Fruit fly (Drosophila melanogaster): ENCODE measurements around the gene Eig71Ee.

Gene Eig71Ee

dm6 chr3L:15670455-15670854 is 14.6 kb upstream of the Eig71Ee start (continued):
- TF ChIP-seq CG18262 (tag; optimal IDR thresholded peaks at IDR 0.05), result peak; percentile 81
- TF ChIP-seq CG3838 (GFP tag; optimal IDR thresholded peaks at IDR 0.05), result no peak
- peak; percentile 72 for TF ChIP-seq CG17361 (GFP tag; IDR thresholded peaks at IDR 0.05)
- peak; percentile 66; the same call in 1 of the 2 replicates for TF ChIP-seq Xrp1 (GFP tag; IDR thresholded peaks at IDR 0.05)
- no peak for TF ChIP-seq jumu (GFP tag; optimal IDR thresholded peaks at IDR 0.05)

DNA sequence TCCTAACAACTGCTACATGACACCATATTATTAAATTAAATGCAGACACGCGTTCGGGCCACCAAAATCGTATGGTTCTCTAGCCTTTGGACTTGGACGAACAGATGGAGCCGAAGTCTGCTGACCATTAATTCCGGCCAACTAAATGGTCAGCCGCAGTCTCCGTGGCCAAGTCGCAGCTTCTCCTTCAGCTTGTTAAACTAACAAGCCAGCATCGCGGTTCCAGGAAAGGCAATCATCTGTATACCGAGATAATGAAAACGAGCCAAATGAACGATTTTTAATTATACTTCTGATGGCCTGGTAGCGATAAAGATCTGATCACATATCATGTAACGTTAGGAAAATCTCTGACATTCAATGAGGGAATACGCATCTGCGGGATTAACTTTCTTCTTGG is 14.1 kb upstream of the Eig71Ee start:
- TF ChIP-seq ro (GFP tag; IDR thresholded peaks at IDR 0.05) (no peak), Tbp (GFP tag; optimal IDR thresholded peaks at IDR 0.05) (no peak), chif (GFP tag; optimal IDR thresholded peaks at IDR 0.05) (no peak), CG2116 (GFP tag; optimal IDR thresholded peaks at IDR 0.05) (no peak), Drgx (GFP tag; IDR thresholded peaks at IDR 0.05) (no peak), CG18619 (GFP tag; optimal IDR thresholded peaks at IDR 0.05) (no peak), da (GFP tag; optimal IDR thresholded peaks at IDR 0.05) (no peak), CG6854 (GFP tag; optimal IDR thresholded peaks at IDR 0.05) (no peak), CG10431 (GFP tag; optimal IDR thresholded peaks at IDR 0.05) (no peak), z (GFP tag; IDR thresholded peaks at IDR 0.05) (no peak), gem (tag; optimal IDR thresholded peaks at IDR 0.05) (no peak), Sox102F (GFP tag; optimal IDR thresholded peaks at IDR 0.05) (no peak), Stat92E (GFP tag; optimal IDR thresholded peaks at IDR 0.05) (peak in 1 of 3 experiments; percentile 81), CG7372 (GFP tag; IDR thresholded peaks at IDR 0.05) (no peak), dimm (GFP tag; IDR thresholded peaks at IDR 0.05) (no peak), CG4854 (GFP tag; optimal IDR thresholded peaks at IDR 0.05) (no peak), CG17385 (GFP tag; optimal IDR thresholded peaks at IDR 0.05) (no peak), CG15696 (tag; optimal IDR thresholded peaks at IDR 0.05) (no peak), grn (GFP tag; optimal IDR thresholded peaks at IDR 0.05) (peak; percentile 75), Fer3 (tag; optimal IDR thresholded peaks at IDR 0.05) (no peak), slbo (GFP tag; IDR thresholded peaks at IDR 0.05) (no peak), Opbp (GFP tag; IDR thresholded peaks at IDR 0.05; ENCODE audit: partially characterized antibody) (no peak), yki (optimal IDR thresholded peaks at IDR 0.05) (no peak), Bteb2 (GFP tag; optimal IDR thresholded peaks at IDR 0.05) (no peak), CG14050 (GFP tag; IDR thresholded peaks at IDR 0.05) (no peak), Awh (GFP tag; IDR thresholded peaks at IDR 0.05) (peak; percentile 50; the same call in 1 of the 2 replicates)

DNA sequence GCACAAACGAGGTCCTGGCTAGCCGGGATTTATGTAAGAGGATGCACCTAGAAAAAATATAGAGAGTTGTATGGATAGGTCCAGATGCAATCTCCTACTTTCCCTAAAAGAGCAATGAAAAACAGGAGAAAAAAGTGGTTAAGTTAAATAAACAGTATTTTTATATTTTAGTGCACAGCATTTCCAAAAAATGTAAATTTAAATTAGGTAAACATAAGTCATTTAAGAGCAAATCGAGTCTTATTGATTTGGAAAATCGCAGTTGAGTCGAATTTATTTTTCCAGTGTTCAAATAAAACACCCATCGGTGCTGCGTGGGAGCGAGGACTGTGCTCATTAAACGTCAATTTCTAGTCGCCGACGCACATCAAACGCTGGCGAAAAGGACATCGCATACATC is 9.9 kb upstream of the Eig71Ee start:
- peak; percentile 84 for TF ChIP-seq zen (tag; optimal IDR thresholded peaks at IDR 0.05)
- TF ChIP-seq CG12391 (tag; optimal IDR thresholded peaks at IDR 0.05), result no peak
- TF ChIP-seq zf30C (GFP tag; optimal IDR thresholded peaks at IDR 0.05), result peak; percentile 65
- no peak for TF ChIP-seq Opbp (GFP tag; IDR thresholded peaks at IDR 0.05; ENCODE audit: partially characterized antibody)
- TF ChIP-seq fu2 (GFP tag; optimal IDR thresholded peaks at IDR 0.05), result no peak
- no peak for TF ChIP-seq CG15514 (GFP tag; optimal IDR thresholded peaks at IDR 0.05)
- TF ChIP-seq pho (GFP tag; optimal IDR thresholded peaks at IDR 0.05), result no peak
- TF ChIP-seq org-1 (GFP tag; optimal IDR thresholded peaks at IDR 0.05), result no peak
- no peak for TF ChIP-seq usp (GFP tag; optimal IDR thresholded peaks at IDR 0.05)
- TF ChIP-seq ci (GFP tag; IDR thresholded peaks at IDR 0.05), result no peak
- no peak for TF ChIP-seq h (optimal IDR thresholded peaks at IDR 0.05)
- no peak for TF ChIP-seq CG6689 (GFP tag; IDR thresholded peaks at IDR 0.05)
- TF ChIP-seq ac (GFP tag; optimal IDR thresholded peaks at IDR 0.05), result peak; percentile 19
- no peak for TF ChIP-seq CG7556 (GFP tag; optimal IDR thresholded peaks at IDR 0.05)
- no peak for TF ChIP-seq CG8359 (GFP tag; optimal IDR thresholded peaks at IDR 0.05; ENCODE audit: borderline replicate concordance)
- TF ChIP-seq jing (GFP tag; optimal IDR thresholded peaks at IDR 0.05), result no peak
- no peak for TF ChIP-seq wdn (GFP tag; IDR thresholded peaks at IDR 0.05)
- no peak for TF ChIP-seq Trl (optimal IDR thresholded peaks at IDR 0.05)
- no peak for TF ChIP-seq Trl (GFP tag; optimal IDR thresholded peaks at IDR 0.05)
- no peak for TF ChIP-seq pfk (GFP tag; optimal IDR thresholded peaks at IDR 0.05)
- no peak for TF ChIP-seq pros (GFP tag; optimal IDR thresholded peaks at IDR 0.05)
- TF ChIP-seq sens (GFP tag), result peak; percentile 30
- 0 out of 2 replicates have a peak, but pooled peaks have one; percentile 5 for TF ChIP-seq ara (GFP tag; IDR thresholded peaks at IDR 0.05)
